Worm (Caenorhabditis elegans) whole organism, L4 larva: Measurements from ENCODE around the gene T04A6.2.

Source experiments
- D1046.2 ChIP-seq: fragments of 200-800 bp; sonication (Bioruptor generic); IDR thresholded peaks from 2 replicates; pipeline ENCODE4 v1.3.6; 2022; ENCODE audit warnings: missing genetic modification characterization, missing compliant biosample characterization
- F10B5.3 ChIP-seq: sonication (generic microtip); optimal IDR thresholded peaks from 2 replicates; lab custom pipeline; 2016; ENCODE audit warnings: mild to moderate bottlenecking, missing genetic modification characterization, missing compliant biosample characterization
- Y105C5A.15 ChIP-seq: fragments of 200-800 bp; sonication (Bioruptor generic); IDR thresholded peaks from 2 replicates; pipeline ENCODE4 v1.3.6; 2022; ENCODE audit warnings: missing genetic modification characterization, missing compliant biosample characterization
- Y48G9A.11 ChIP-seq: fragments of 200-800 bp; sonication (Bioruptor generic); IDR thresholded peaks from 2 replicates; pipeline ENCODE4 v1.3.6; 2022; ENCODE audit warnings: missing genetic modification reagents, missing genetic modification characterization, missing compliant biosample characterization
- Y5F2A.4 ChIP-seq: fragments of 200-800 bp; sonication (Bioruptor generic); optimal IDR thresholded peaks from 2 replicates; lab custom pipeline; 2018; ENCODE audit warnings: mild to moderate bottlenecking, missing genetic modification characterization, missing compliant biosample characterization
- ZK546.5 ChIP-seq, 2 experiments: sonication (generic microtip); optimal IDR thresholded peaks; 2 replicates each; lab custom pipeline; 2017; ENCODE audit warnings: missing biosample characterization in 2 of 2, missing genetic modification characterization in 2 of 2
- aha-1 ChIP-seq: fragments of 150-350 bp; peaks from one replicate; lab custom pipeline; 2014; ENCODE audit warnings: missing biosample characterization, missing genetic modification characterization
- ama-1 ChIP-seq: fragments of 150-350 bp; optimal IDR thresholded peaks from 2 replicates; lab custom pipeline; 2014; ENCODE audit warnings: inconsistent platforms, mixed read lengths
- ceh-28 ChIP-seq: fragments of 150-350 bp; optimal IDR thresholded peaks from 2 replicates; lab custom pipeline; 2014; ENCODE audit warnings: missing biosample characterization, missing genetic modification reagents, missing genetic modification characterization
- ceh-44 ChIP-seq: fragments of 200-800 bp; sonication (Bioruptor generic); IDR thresholded peaks from 2 replicates; pipeline ENCODE4 v1.3.6; 2022; ENCODE audit warnings: missing genetic modification reagents, missing genetic modification characterization, missing compliant biosample characterization
- ceh-82 ChIP-seq: sonication (generic microtip); optimal IDR thresholded peaks from 2 replicates; lab custom pipeline; 2017; ENCODE audit warnings: missing biosample characterization, missing genetic modification characterization
- daf-16 ChIP-seq, 3 experiments: sonication (generic microtip); optimal IDR thresholded peaks; 2 replicates each; lab custom pipeline; 2016 to 2017; ENCODE audit warnings: missing genetic modification characterization in 3 of 3, missing genetic modification reagents in 3 of 3, mild to moderate bottlenecking in 2 of 3, missing compliant biosample characterization in 2 of 3, missing biosample characterization in 1 of 3, moderate library complexity in 1 of 3
- dpl-1 ChIP-seq: fragments of 150-350 bp; optimal IDR thresholded peaks from 2 replicates; lab custom pipeline; 2014; ENCODE audit warnings: missing biosample characterization, missing genetic modification reagents, missing genetic modification characterization
- dve-1 ChIP-seq: sonication (generic microtip); optimal IDR thresholded peaks from 2 replicates; lab custom pipeline; 2017; ENCODE audit warnings: antibody characterized with exemption, mild to moderate bottlenecking, missing genetic modification characterization, missing compliant biosample characterization; ENCODE audit not compliant: insufficient read depth
- egl-27 ChIP-seq: sonication (generic microtip); optimal IDR thresholded peaks from 3 replicates; lab custom pipeline; 2017; ENCODE audit warnings: missing biosample characterization, missing genetic modification reagents, missing genetic modification characterization
- egl-43 ChIP-seq: fragments of 200-800 bp; sonication (Bioruptor generic); IDR thresholded peaks from 2 replicates; pipeline ENCODE4 v1.3.6; 2022; ENCODE audit warnings: missing genetic modification reagents, missing genetic modification characterization, missing compliant biosample characterization
- fkh-10 ChIP-seq: fragments of 150-350 bp; optimal IDR thresholded peaks from 2 replicates; lab custom pipeline; 2014; ENCODE audit warnings: missing biosample characterization, missing genetic modification reagents, missing genetic modification characterization
- hlh-30 ChIP-seq: sonication (generic microtip); optimal IDR thresholded peaks from 2 replicates; lab custom pipeline; 2017; ENCODE audit warnings: antibody characterized with exemption, mild to moderate bottlenecking, missing genetic modification characterization, missing compliant biosample characterization; ENCODE audit not compliant: insufficient read depth
- hmg-1.1 ChIP-seq: fragments of 200-800 bp; sonication (Bioruptor generic); IDR thresholded peaks from 2 replicates; pipeline ENCODE4 v1.3.6; 2022; ENCODE audit warnings: missing genetic modification reagents, missing genetic modification characterization, missing compliant biosample characterization
- lim-7 ChIP-seq: fragments of 200-800 bp; sonication (Bioruptor generic); IDR thresholded peaks from 2 replicates; pipeline ENCODE4 v1.3.6; 2022; ENCODE audit warnings: missing genetic modification characterization, missing compliant biosample characterization
- lin-1 ChIP-seq: fragments of 200-800 bp; sonication (Bioruptor generic); IDR thresholded peaks from 2 replicates; pipeline ENCODE4 v1.3.6; 2022; ENCODE audit warnings: missing genetic modification reagents, missing genetic modification characterization, missing compliant biosample characterization
- lsy-2 ChIP-seq, 2 experiments: fragments of 150-350 bp in 1 of 2; sonication (generic microtip) in 1 of 2; optimal IDR thresholded peaks; 2 replicates each; lab custom pipeline; 2014 to 2017; ENCODE audit warnings: missing biosample characterization in 2 of 2, missing genetic modification characterization in 2 of 2
- mdl-1 ChIP-seq, 2 experiments: fragments of 150-350 bp in 1 of 2; sonication (generic microtip) in 1 of 2; optimal IDR thresholded peaks; 2 replicates each; lab custom pipeline; 2014 to 2017; ENCODE audit warnings: missing biosample characterization in 2 of 2, missing genetic modification characterization in 2 of 2
- mdt-29 ChIP-seq: fragments of 200-800 bp; sonication (Bioruptor generic); IDR thresholded peaks from 2 replicates; pipeline ENCODE4 v1.3.6; 2022; ENCODE audit warnings: missing genetic modification reagents, missing genetic modification characterization, missing compliant biosample characterization
- mep-1 ChIP-seq: fragments of 150-350 bp; sonication (generic microtip); optimal IDR thresholded peaks from 3 replicates; lab custom pipeline; 2014; ENCODE audit warnings: missing biosample characterization, missing genetic modification characterization
- mes-2 ChIP-seq: sonication (generic microtip); optimal IDR thresholded peaks from 2 replicates; lab custom pipeline; 2016; ENCODE audit warnings: missing genotype, mild to moderate bottlenecking, missing genetic modification characterization, missing compliant biosample characterization; ENCODE audit not compliant: poor library complexity, severe bottlenecking
- mxl-2 ChIP-seq: fragments of 200-800 bp; sonication (Bioruptor generic); conservative IDR thresholded peaks from 2 replicates; pipeline ENCODE4 v1.3.6; 2022; ENCODE audit warnings: missing genetic modification reagents, missing genetic modification characterization, missing compliant biosample characterization
- mxl-3 ChIP-seq: fragments of 200-800 bp; sonication (Bioruptor generic); optimal IDR thresholded peaks from 2 replicates; lab custom pipeline; 2018; ENCODE audit warnings: mild to moderate bottlenecking, missing genetic modification characterization, missing compliant biosample characterization
- nhr-102 ChIP-seq: sonication (generic microtip); optimal IDR thresholded peaks from 2 replicates; lab custom pipeline; 2016; ENCODE audit warnings: mild to moderate bottlenecking, missing genetic modification characterization, moderate library complexity, missing compliant biosample characterization
- nhr-25 ChIP-seq: sonication (generic microtip); optimal IDR thresholded peaks from 2 replicates; lab custom pipeline; 2017; ENCODE audit warnings: missing genetic modification characterization, mild to moderate bottlenecking, missing compliant biosample characterization, antibody characterized with exemption, moderate library complexity, borderline replicate concordance; ENCODE audit not compliant: insufficient read depth
- nhr-42 ChIP-seq: fragments of 200-800 bp; sonication (Bioruptor generic); IDR thresholded peaks from 2 replicates; pipeline ENCODE4 v1.3.6; 2022; ENCODE audit warnings: missing genetic modification characterization, missing compliant biosample characterization
- nhr-77 ChIP-seq: fragments of 150-350 bp; optimal IDR thresholded peaks from 2 replicates; lab custom pipeline; 2014; ENCODE audit warnings: missing biosample characterization, missing genetic modification characterization
- rbr-2 ChIP-seq: sonication (generic microtip); optimal IDR thresholded peaks from 2 replicates; lab custom pipeline; 2016; ENCODE audit warnings: missing genotype, missing genetic modification characterization, missing compliant biosample characterization
- sdz-12 ChIP-seq: fragments of 200-800 bp; sonication (Bioruptor generic); optimal IDR thresholded peaks from 2 replicates; lab custom pipeline; 2018; ENCODE audit warnings: mild to moderate bottlenecking, missing genetic modification characterization, missing compliant biosample characterization
- snpc-4 ChIP-seq: fragments of 150-350 bp; optimal IDR thresholded peaks from 2 replicates; lab custom pipeline; 2014; ENCODE audit warnings: missing biosample characterization, missing genetic modification characterization
- spr-3 ChIP-seq: fragments of 200-800 bp; sonication (Bioruptor generic); optimal IDR thresholded peaks from 2 replicates; lab custom pipeline; 2018; ENCODE audit warnings: mild to moderate bottlenecking, missing genetic modification characterization, missing compliant biosample characterization
- unc-130 ChIP-seq: sonication (generic microtip); optimal IDR thresholded peaks from 2 replicates; lab custom pipeline; 2016; ENCODE audit warnings: missing genetic modification reagents, missing genetic modification characterization, missing compliant biosample characterization
- unc-62 ChIP-seq, 3 experiments: fragments of 150-350 bp in 1 of 3; sonication (generic microtip); optimal IDR thresholded peaks in 2 of 3; peaks in 1 of 3; 1 replicate in 1 of 3; 2 replicates in 2 of 3; lab custom pipeline; 2014 to 2017; ENCODE audit warnings: missing biosample characterization in 3 of 3, missing genetic modification characterization in 3 of 3, missing genetic modification reagents in 3 of 3, missing genotype in 1 of 3
- zag-1 ChIP-seq: fragments of 150-350 bp; optimal IDR thresholded peaks from 2 replicates; lab custom pipeline; 2014; ENCODE audit warnings: missing biosample characterization, missing genetic modification characterization
- zfp-2 ChIP-seq: sonication (generic microtip); optimal IDR thresholded peaks from 2 replicates; lab custom pipeline; 2016; ENCODE audit warnings: mild to moderate bottlenecking, missing genetic modification characterization, missing compliant biosample characterization

The T04A6.2 gene

DNA sequence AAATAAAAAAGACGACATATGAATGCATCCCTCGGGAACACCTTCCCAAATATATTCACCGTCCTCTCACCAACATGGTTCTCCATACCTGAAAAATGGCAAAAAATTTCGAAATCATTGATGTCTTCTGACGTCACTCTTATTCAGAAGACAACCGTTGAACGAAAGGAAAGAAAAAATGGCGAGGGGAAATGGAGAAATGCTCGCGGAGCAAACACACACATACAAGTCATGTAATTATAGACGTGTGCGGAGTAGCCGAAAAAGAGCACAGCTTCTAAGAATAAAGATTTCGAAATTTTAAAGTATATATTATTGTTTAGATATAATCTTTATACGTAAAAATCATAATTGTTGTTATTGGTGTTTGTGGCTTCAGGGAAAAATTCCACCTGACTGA, 35.3 kb upstream of the T04A6.2 start, which contains the start of gene mfsd-6:
mfsd-6 (minus strand) TSS at position 88 of the 400 bp plus-strand sequence.
- peak in 1 of 2 experiments; percentile 23 for TF ChIP-seq lsy-2 (tag; optimal IDR thresholded peaks at IDR 0.05; lab: Kevin White, UChicago)
- no peak for TF ChIP-seq dpl-1 (GFP tag; lab: Kevin White, UChicago)
- TF ChIP-seq mdl-1 (tag; optimal IDR thresholded peaks at IDR 0.05; lab: Kevin White, UChicago) = peak in 1 of 2 experiments; percentile 3

DNA sequence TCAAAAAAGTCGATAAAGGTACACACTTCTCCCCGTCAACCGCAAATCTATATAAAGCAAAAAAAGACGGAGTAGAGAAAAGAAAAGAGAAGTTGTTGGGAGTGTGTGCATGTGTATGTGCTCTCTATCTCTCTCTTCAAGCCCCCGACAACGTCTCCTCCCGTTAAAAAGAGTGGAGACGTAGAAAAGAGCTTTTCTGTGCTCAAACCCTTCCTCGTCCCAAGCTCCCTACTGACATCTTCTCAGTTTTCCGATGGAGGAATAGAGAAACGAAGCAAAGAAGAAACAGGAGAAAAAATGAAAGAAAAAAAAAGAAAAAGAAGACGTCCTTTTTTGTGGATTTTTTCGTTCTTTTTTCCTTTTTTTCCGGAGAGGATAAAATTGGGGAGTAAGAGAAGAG, 34.0 kb upstream of the T04A6.2 start:
- TF ChIP-seq zag-1 (tag; lab: Kevin White, UChicago) = no peak
- TF ChIP-seq mes-2 (tag; lab: Kevin White, UChicago) = peak; percentile 3
- no peak for TF ChIP-seq D1046.2 (GFP tag; lab: Robert Waterston, UW)
- TF ChIP-seq dve-1 (tag; lab: Kevin White, UChicago) = no peak
- no peak for TF ChIP-seq nhr-102 (tag; lab: Kevin White, UChicago)
- no peak for TF ChIP-seq nhr-42 (GFP tag; lab: Robert Waterston, UW)
- no peak for TF ChIP-seq unc-130 (GFP tag; lab: Kevin White, UChicago)
- TF ChIP-seq lin-1 (GFP tag; lab: Robert Waterston, UW) = no peak
- peak; percentile 26 to 66 for TF ChIP-seq lsy-2 (tag; optimal IDR thresholded peaks at IDR 0.05; lab: Kevin White, UChicago)
- TF ChIP-seq rbr-2 (tag; lab: Kevin White, UChicago) = peak; percentile 52
- TF ChIP-seq ceh-44 (GFP tag; lab: Robert Waterston, UW) = no peak
- TF ChIP-seq mxl-3 = no peak
- TF ChIP-seq mdt-29 (GFP tag; lab: Robert Waterston, UW) = no peak
- no peak for TF ChIP-seq spr-3 (GFP tag; lab: Kevin White, UChicago)
- TF ChIP-seq daf-16 (GFP tag; optimal IDR thresholded peaks at IDR 0.05; lab: Kevin White, UChicago) = no peak
- TF ChIP-seq daf-16 (tag; optimal IDR thresholded peaks at IDR 0.05; lab: Kevin White, UChicago) = no peak
- peak in 1 of 2 experiments; percentile 3 for TF ChIP-seq mdl-1 (tag; optimal IDR thresholded peaks at IDR 0.05; lab: Kevin White, UChicago)
- no peak for TF ChIP-seq ZK546.5 (tag; optimal IDR thresholded peaks at IDR 0.05; lab: Kevin White, UChicago)
- TF ChIP-seq unc-62 (GFP tag; optimal IDR thresholded peaks at IDR 0.05 in 1 of 2; lab: Kevin White, UChicago) = peak in 1 of 2 experiments; percentile 91
- TF ChIP-seq unc-62 (tag; optimal IDR thresholded peaks at IDR 0.05; lab: Kevin White, UChicago) = no peak
- TF ChIP-seq ceh-82 (tag; lab: Kevin White, UChicago) = no peak
- no peak for TF ChIP-seq nhr-25 (tag; lab: Kevin White, UChicago)
- no peak for TF ChIP-seq Y105C5A.15 (GFP tag; lab: Robert Waterston, UW)
- TF ChIP-seq egl-43 (GFP tag; lab: Robert Waterston, UW) = no peak
- no peak for TF ChIP-seq Y5F2A.4 (GFP tag; lab: Kevin White, UChicago)
- TF ChIP-seq mep-1 (tag; lab: Kevin White, UChicago) = peak; percentile 62
- no peak for TF ChIP-seq zfp-2 (tag; lab: Kevin White, UChicago)
- TF ChIP-seq aha-1 (tag; lab: Kevin White, UChicago) = peak; percentile 97
- TF ChIP-seq hmg-1.1 (GFP tag; lab: Robert Waterston, UW) = peak; percentile 60
- no peak for TF ChIP-seq lim-7
- no peak for TF ChIP-seq sdz-12 (GFP tag; lab: Kevin White, UChicago)
- no peak for TF ChIP-seq ama-1 (lab: Kevin White, UChicago)
- TF ChIP-seq egl-27 (tag; lab: Kevin White, UChicago) = no peak
- TF ChIP-seq ceh-28 (tag; lab: Kevin White, UChicago) = no peak
- TF ChIP-seq mxl-2 = no peak
- TF ChIP-seq snpc-4 = no peak
- TF ChIP-seq Y48G9A.11 = no peak
- no peak for TF ChIP-seq nhr-77 (tag; lab: Kevin White, UChicago)
- TF ChIP-seq fkh-10 = peak; percentile 18
- no peak for TF ChIP-seq dpl-1 (GFP tag; lab: Kevin White, UChicago)
- peak; percentile 8 for TF ChIP-seq hlh-30 (tag; lab: Kevin White, UChicago)
- no peak for TF ChIP-seq F10B5.3 (tag; lab: Kevin White, UChicago)
